Fruit fly (Drosophila melanogaster) whole organism, embryonic: ENCODE data around the gene CG10602.

ENCODE experiments used
- ATbp ChIP-seq: fragments of 200-800 bp; sonication (Bioruptor generic); optimal IDR thresholded peaks from 2 replicates; lab custom pipeline; 2017; ENCODE audit warnings: missing biosample characterization, mild to moderate bottlenecking, missing genetic modification characterization, missing genetic modification reagents
- CG10979 ChIP-seq: fragments of 200-800 bp; sonication (Bioruptor generic); optimal IDR thresholded peaks from 2 replicates; lab custom pipeline; 2018; ENCODE audit warnings: missing biosample characterization, mild to moderate bottlenecking, missing genetic modification characterization, moderate library complexity
- CG12391 ChIP-seq: fragments of 200-800 bp; sonication (Bioruptor generic); optimal IDR thresholded peaks from 3 replicates; lab custom pipeline; 2018; ENCODE audit warnings: missing biosample characterization, mild to moderate bottlenecking, missing genetic modification characterization, moderate library complexity
- CG13424 ChIP-seq: fragments of 200-800 bp; sonication (Bioruptor generic); optimal IDR thresholded peaks from 2 replicates; lab custom pipeline; 2019; ENCODE audit warnings: missing biosample characterization, mild to moderate bottlenecking, missing genetic modification characterization, moderate library complexity
- CG15073 ChIP-seq: fragments of 200-800 bp; sonication (Bioruptor generic); optimal IDR thresholded peaks from 2 replicates; lab custom pipeline; 2016; ENCODE audit warnings: missing biosample characterization, missing genetic modification characterization
- CG1603 ChIP-seq: fragments of 200-800 bp; sonication (Bioruptor generic); optimal IDR thresholded peaks from 2 replicates; lab custom pipeline; 2019; ENCODE audit warnings: missing biosample characterization, mild to moderate bottlenecking, missing genetic modification characterization, moderate library complexity
- CG16813 ChIP-seq: fragments of 200-800 bp; sonication (Bioruptor generic); IDR thresholded peaks from 3 replicates; pipeline ENCODE4 v1.3.6; 2022; ENCODE audit warnings: missing biosample characterization, missing genetic modification characterization; ENCODE audit not compliant: partially characterized antibody
- CG17829 ChIP-seq: fragments of 200-800 bp; optimal IDR thresholded peaks from 2 replicates; lab custom pipeline; 2019; ENCODE audit warnings: missing biosample characterization, mild to moderate bottlenecking, missing genetic modification characterization, moderate library complexity
- CG18262 ChIP-seq: fragments of 200-800 bp; optimal IDR thresholded peaks from 3 replicates; lab custom pipeline; 2019; ENCODE audit warnings: missing biosample characterization, mild to moderate bottlenecking, missing genetic modification characterization, moderate library complexity
- CG18476 ChIP-seq: fragments of 200-800 bp; sonication (Bioruptor generic); optimal IDR thresholded peaks from 2 replicates; lab custom pipeline; 2016; ENCODE audit warnings: missing biosample characterization, mild to moderate bottlenecking, missing genetic modification characterization
- CG2712 ChIP-seq: fragments of 200-800 bp; optimal IDR thresholded peaks from 3 replicates; lab custom pipeline; 2019; ENCODE audit warnings: missing biosample characterization, mild to moderate bottlenecking, missing genetic modification characterization, moderate library complexity
- CG2875 ChIP-seq: fragments of 200-800 bp; sonication (Bioruptor generic); optimal IDR thresholded peaks from 2 replicates; lab custom pipeline; 2017; ENCODE audit warnings: missing biosample characterization, mild to moderate bottlenecking, missing genetic modification characterization, missing genetic modification reagents
- CG3407 ChIP-seq: fragments of 200-800 bp; sonication (Bioruptor generic); optimal IDR thresholded peaks from 2 replicates; lab custom pipeline; 2018; ENCODE audit warnings: missing biosample characterization, mild to moderate bottlenecking, missing genetic modification characterization
- CG42726 ChIP-seq: fragments of 200-800 bp; sonication (Bioruptor generic); IDR thresholded peaks from 2 replicates; pipeline ENCODE4 v1.3.6; 2022; ENCODE audit warnings: missing biosample characterization, missing genetic modification characterization; ENCODE audit not compliant: partially characterized antibody
- CG7839 ChIP-seq: fragments of 200-800 bp; sonication (Bioruptor generic); optimal IDR thresholded peaks from 3 replicates; lab custom pipeline; 2018; ENCODE audit warnings: missing biosample characterization, mild to moderate bottlenecking, missing genetic modification characterization, moderate library complexity
- CG8388 ChIP-seq: fragments of 200-800 bp; sonication (Bioruptor generic); optimal IDR thresholded peaks from 2 replicates; lab custom pipeline; 2019; ENCODE audit warnings: missing biosample characterization, mild to moderate bottlenecking, missing genetic modification characterization, moderate library complexity
- CG8924 ChIP-seq: fragments of 200-800 bp; optimal IDR thresholded peaks from 3 replicates; lab custom pipeline; 2019; ENCODE audit warnings: missing biosample characterization, mild to moderate bottlenecking, missing genetic modification characterization, moderate library complexity
- H15 ChIP-seq: fragments of 200-800 bp; sonication (Bioruptor generic); IDR thresholded peaks from 3 replicates; pipeline ENCODE4 v1.3.6; 2022; ENCODE audit warnings: missing biosample characterization, missing genetic modification characterization
- Hsf ChIP-seq: fragments of 200-800 bp; sonication (Bioruptor generic); optimal IDR thresholded peaks from 3 replicates; lab custom pipeline; 2016; ENCODE audit warnings: missing biosample characterization, missing genetic modification characterization
- MBD-R2 ChIP-seq: fragments of 200-800 bp; sonication (Bioruptor generic); IDR thresholded peaks from 2 replicates; pipeline ENCODE4 v1.3.6; 2022; ENCODE audit warnings: missing biosample characterization, missing genetic modification characterization
- NfI ChIP-seq: fragments of 200-800 bp; sonication (Bioruptor generic); optimal IDR thresholded peaks from 3 replicates; lab custom pipeline; 2018; ENCODE audit warnings: missing biosample characterization, mild to moderate bottlenecking, missing genetic modification characterization, moderate library complexity
- Rfx ChIP-seq: fragments of 200-800 bp; sonication (Bioruptor generic); IDR thresholded peaks from 2 replicates; pipeline ENCODE4 v1.3.6; 2022; ENCODE audit warnings: missing biosample characterization, missing genetic modification characterization
- ab ChIP-seq: fragments of 200-800 bp; sonication (Bioruptor generic); optimal IDR thresholded peaks from 2 replicates; lab custom pipeline; 2016; ENCODE audit warnings: missing biosample characterization, missing genetic modification characterization
- bcd ChIP-seq: fragments of 200-800 bp; sonication (Bioruptor generic); optimal IDR thresholded peaks from 2 replicates; lab custom pipeline; 2017; ENCODE audit warnings: missing biosample characterization, mild to moderate bottlenecking, missing genetic modification characterization
- bsh ChIP-seq, 2 experiments: fragments of 200-800 bp; sonication (Bioruptor generic); optimal IDR thresholded peaks; 2 replicates each; lab custom pipeline; 2017 to 2018; ENCODE audit warnings: mild to moderate bottlenecking in 2 of 2, missing biosample characterization in 2 of 2, missing genetic modification characterization in 2 of 2, moderate library complexity in 1 of 2
- caup ChIP-seq: fragments of 200-800 bp; sonication (Bioruptor generic); optimal IDR thresholded peaks from 3 replicates; lab custom pipeline; 2017; ENCODE audit warnings: missing biosample characterization, mild to moderate bottlenecking, missing genetic modification characterization, moderate library complexity; ENCODE audit not compliant: severe bottlenecking
- ci ChIP-seq: fragments of 200-800 bp; sonication (Bioruptor generic); IDR thresholded peaks from 3 replicates; pipeline ENCODE4 v1.3.6; 2022; ENCODE audit warnings: missing biosample characterization, missing genetic modification characterization
- dmrt11E ChIP-seq: fragments of 200-800 bp; sonication (Bioruptor generic); optimal IDR thresholded peaks from 3 replicates; lab custom pipeline; 2018; ENCODE audit warnings: missing biosample characterization, mild to moderate bottlenecking, missing genetic modification characterization, moderate library complexity
- dmrt99B ChIP-seq: fragments of 200-800 bp; sonication (Bioruptor generic); optimal IDR thresholded peaks from 2 replicates; lab custom pipeline; 2018; ENCODE audit warnings: missing biosample characterization, mild to moderate bottlenecking, missing genetic modification characterization, moderate library complexity
- exex ChIP-seq: fragments of 200-800 bp; sonication (Bioruptor generic); optimal IDR thresholded peaks from 4 replicates; lab custom pipeline; 2018; ENCODE audit warnings: missing biosample characterization, mild to moderate bottlenecking, missing genetic modification characterization, moderate library complexity
- fd3F ChIP-seq: fragments of 200-800 bp; sonication (Bioruptor generic); optimal IDR thresholded peaks from 2 replicates; lab custom pipeline; 2018; ENCODE audit warnings: missing biosample characterization, mild to moderate bottlenecking, missing genetic modification characterization, moderate library complexity
- hbn ChIP-seq: fragments of 200-800 bp; sonication (Bioruptor generic); IDR thresholded peaks from 2 replicates; pipeline ENCODE4 v1.3.6; 2022; ENCODE audit warnings: missing biosample characterization, missing genetic modification characterization; ENCODE audit not compliant: partially characterized antibody
- lola ChIP-seq, 3 experiments: fragments of >200 bp in 2 of 3; fragments of 200-800 bp in 1 of 3; sonication (Bioruptor generic) in 1 of 3; optimal IDR thresholded peaks; 2 replicates each; lab custom pipeline; 2017 to 2019; ENCODE audit warnings: missing biosample characterization in 3 of 3, missing genetic modification characterization in 3 of 3, mild to moderate bottlenecking in 1 of 3, moderate library complexity in 1 of 3
- nmo ChIP-seq: fragments of 200-800 bp; sonication (Bioruptor generic); optimal IDR thresholded peaks from 2 replicates; lab custom pipeline; 2018; ENCODE audit warnings: missing biosample characterization, mild to moderate bottlenecking, missing genetic modification characterization, moderate library complexity
- phol ChIP-seq: fragments of 200-800 bp; sonication (Bioruptor generic); optimal IDR thresholded peaks from 3 replicates; lab custom pipeline; 2018; ENCODE audit warnings: missing biosample characterization, mild to moderate bottlenecking, missing genetic modification characterization, moderate library complexity
- prd ChIP-seq, 3 experiments: fragments of >200 bp in 2 of 3; fragments of 200-800 bp in 1 of 3; sonication (Bioruptor generic) in 1 of 3; optimal IDR thresholded peaks in 2 of 3; IDR thresholded peaks in 1 of 3; 2 replicates in 2 of 3; 3 replicates in 1 of 3; pipeline versions ENCODE4 v1.3.6 to Lab custom; 2017 to 2022; ENCODE audit warnings: missing biosample characterization in 1 of 3, missing genetic modification characterization in 1 of 3
- pzg ChIP-seq: fragments of 200-800 bp; sonication (Bioruptor generic); optimal IDR thresholded peaks from 3 replicates; lab custom pipeline; 2018; ENCODE audit warnings: missing biosample characterization, mild to moderate bottlenecking, missing genetic modification characterization, moderate library complexity
- ranshi ChIP-seq: fragments of 200-800 bp; sonication (Bioruptor generic); IDR thresholded peaks from 2 replicates; pipeline ENCODE4 v1.3.6; 2022; ENCODE audit warnings: missing biosample characterization, missing genetic modification characterization
- row ChIP-seq: fragments of 200-800 bp; sonication (Bioruptor generic); IDR thresholded peaks from 3 replicates; pipeline ENCODE4 v1.3.6; 2022; ENCODE audit warnings: missing biosample characterization, missing genetic modification characterization
- sc ChIP-seq, 3 experiments: fragments of >200 bp in 2 of 3; fragments of 200-800 bp in 1 of 3; sonication (Bioruptor generic) in 1 of 3; optimal IDR thresholded peaks; 2 replicates in 2 of 3; 3 replicates in 1 of 3; lab custom pipeline; 2017; ENCODE audit warnings: mild to moderate bottlenecking in 1 of 3, missing biosample characterization in 1 of 3, missing genetic modification characterization in 1 of 3, missing genetic modification reagents in 1 of 3
- sima ChIP-seq: fragments of 200-800 bp; sonication (Bioruptor generic); optimal IDR thresholded peaks from 2 replicates; lab custom pipeline; 2016; ENCODE audit warnings: missing biosample characterization, missing genetic modification characterization
- tap ChIP-seq: fragments of 200-800 bp; optimal IDR thresholded peaks from 3 replicates; lab custom pipeline; 2019; ENCODE audit warnings: missing biosample characterization, mild to moderate bottlenecking, missing genetic modification characterization, moderate library complexity
- tgo ChIP-seq: fragments of 200-800 bp; sonication (Bioruptor generic); IDR thresholded peaks from 3 replicates; pipeline ENCODE4 v1.3.6; 2022; ENCODE audit warnings: missing biosample characterization, missing genetic modification characterization
- unpg ChIP-seq: fragments of 200-800 bp; sonication (Bioruptor generic); optimal IDR thresholded peaks from 3 replicates; lab custom pipeline; 2018; ENCODE audit warnings: missing biosample characterization, mild to moderate bottlenecking, missing genetic modification characterization, moderate library complexity
- usp ChIP-seq: fragments of >200 bp; optimal IDR thresholded peaks from 2 replicates; lab custom pipeline; 2017; ENCODE audit warnings: missing biosample characterization, missing genetic modification characterization
- vvl ChIP-seq: fragments of 200-800 bp; sonication (Bioruptor generic); IDR thresholded peaks from 2 replicates; pipeline ENCODE4 v1.3.6; 2022; ENCODE audit warnings: missing biosample characterization, missing genetic modification characterization
- zfh1 ChIP-seq: fragments of 200-800 bp; sonication (Bioruptor generic); IDR thresholded peaks from 3 replicates; pipeline ENCODE4 v1.3.6; 2022; ENCODE audit warnings: missing biosample characterization, missing genetic modification characterization

The CG10602 gene

dm6 chr2L:18889311-18889710 is 30.3 kb upstream of the CG10602 start (continued):
- no peak for TF ChIP-seq prd (optimal IDR thresholded peaks at IDR 0.05; lab: Kevin White, UChicago)
- TF ChIP-seq prd (GFP tag; IDR thresholded peaks at IDR 0.05; lab: Robert Waterston, UW): peak; percentile 60; the same call in 2 of the 3 replicates
- peak; percentile 35 for TF ChIP-seq CG13424 (tag; lab: Kevin White, UChicago)
- peak; percentile 38 for TF ChIP-seq row (GFP tag; lab: Robert Waterston, UW)
- TF ChIP-seq CG2875 (GFP tag; lab: Kevin White, UChicago): no peak
- peak; percentile 11 for TF ChIP-seq CG3407 (GFP tag; lab: Kevin White, UChicago)
- peak; percentile 45 for TF ChIP-seq CG2712
- peak; percentile 33; the same call in 1 of the 3 replicates for TF ChIP-seq zfh1 (GFP tag; lab: Robert Waterston, UW)
- no peak for TF ChIP-seq exex
- peak; percentile 16 for TF ChIP-seq dmrt99B (tag; lab: Kevin White, UChicago)
- TF ChIP-seq tap (tag; lab: Kevin White, UChicago): peak; percentile 13
- no peak for TF ChIP-seq sima (GFP tag; lab: Kevin White, UChicago)
- TF ChIP-seq H15: 0 out of 3 replicates have a peak, but pooled peaks have one; percentile 15
- TF ChIP-seq CG42726 (GFP tag; lab: Robert Waterston, UW): no peak
- TF ChIP-seq sc (optimal IDR thresholded peaks at IDR 0.05; lab: Kevin White, UChicago): no peak
- TF ChIP-seq sc (GFP tag; optimal IDR thresholded peaks at IDR 0.05; lab: Kevin White, UChicago): peak; percentile 14
- TF ChIP-seq CG8924: peak; percentile 5
- no peak for TF ChIP-seq CG16813
- peak; percentile 40 for TF ChIP-seq unpg
- TF ChIP-seq Hsf (GFP tag; lab: Kevin White, UChicago): no peak
- peak; percentile 44 for TF ChIP-seq vvl (GFP tag; lab: Robert Waterston, UW)
- no peak for TF ChIP-seq usp (GFP tag; lab: Kevin White, UChicago)
- peak; percentile 14 for TF ChIP-seq nmo
- no peak for TF ChIP-seq hbn (GFP tag; lab: Robert Waterston, UW)
- no peak for TF ChIP-seq pzg (GFP tag; lab: Kevin White, UChicago)
- TF ChIP-seq CG18262: peak; percentile 31
- TF ChIP-seq CG17829: peak; percentile 5
- peak; percentile 3 for TF ChIP-seq caup (GFP tag; lab: Kevin White, UChicago)
- TF ChIP-seq ranshi (GFP tag; lab: Robert Waterston, UW): peak; percentile 11; the same call in 1 of the 2 replicates
- TF ChIP-seq bcd (GFP tag; lab: Kevin White, UChicago): no peak
- no peak for TF ChIP-seq NfI (GFP tag; lab: Kevin White, UChicago)
- TF ChIP-seq lola (GFP tag; optimal IDR thresholded peaks at IDR 0.05; lab: Kevin White, UChicago): peak in 1 of 3 experiments; percentile 32
- 0 out of 3 replicates have a peak, but pooled peaks have one; percentile 22 for TF ChIP-seq tgo (GFP tag; lab: Robert Waterston, UW)
- no peak for TF ChIP-seq CG18476 (GFP tag; lab: Kevin White, UChicago)
- peak in 1 of 2 experiments; percentile 53 for TF ChIP-seq bsh (GFP tag; optimal IDR thresholded peaks at IDR 0.05; lab: Kevin White, UChicago)
- peak; percentile 12 for TF ChIP-seq CG1603
- no peak for TF ChIP-seq CG15073
- peak; percentile 5 for TF ChIP-seq ATbp (GFP tag; lab: Kevin White, UChicago)
- no peak for TF ChIP-seq fd3F (GFP tag; lab: Kevin White, UChicago)
- 0 out of 3 replicates have a peak, but pooled peaks have one; percentile 33 for TF ChIP-seq ci (GFP tag; lab: Robert Waterston, UW)
- no peak for TF ChIP-seq MBD-R2
- TF ChIP-seq CG12391: peak; percentile 43
- TF ChIP-seq CG10979 (tag; lab: Kevin White, UChicago): peak; percentile 47
- peak; percentile 7 for TF ChIP-seq CG7839
- TF ChIP-seq Rfx: peak; percentile 25; the same call in 1 of the 2 replicates
- TF ChIP-seq dmrt11E (tag; lab: Kevin White, UChicago): peak; percentile 48
- TF ChIP-seq phol (tag; lab: Kevin White, UChicago): peak; percentile 12
- no peak for TF ChIP-seq ab
- peak; percentile 17 for TF ChIP-seq CG8388 (GFP tag; lab: Kevin White, UChicago)
